Fruit fly (Drosophila melanogaster) whole organism, wandering third instar larva: ENCODE results near the gene CG11837.
A peak's percentile ranks its signal among the peaks of the same experiment; 100 is the strongest.

ENCODE experiments used
- Abd-B ChIP-seq: fragments of >200 bp; optimal IDR thresholded peaks from 2 replicates; lab custom pipeline; 2017; ENCODE audit warnings: missing biosample characterization, missing genetic modification characterization
- CG32264 ChIP-seq: fragments of 200-800 bp; sonication (Bioruptor generic); optimal IDR thresholded peaks from 2 replicates; lab custom pipeline; 2016; ENCODE audit warnings: missing biosample characterization, missing genetic modification characterization
- CG9705 ChIP-seq: fragments of 200-800 bp; sonication (Bioruptor generic); optimal IDR thresholded peaks from 2 replicates; lab custom pipeline; 2018; ENCODE audit warnings: missing biosample characterization, mild to moderate bottlenecking, missing genetic modification characterization
- CrebA ChIP-seq: fragments of 200-800 bp; sonication (Bioruptor generic); optimal IDR thresholded peaks from 2 replicates; lab custom pipeline; 2016; ENCODE audit warnings: missing biosample characterization, mild to moderate bottlenecking, missing genetic modification characterization, borderline replicate concordance
- Dfd ChIP-seq: fragments of >200 bp; optimal IDR thresholded peaks from 2 replicates; lab custom pipeline; 2017; ENCODE audit warnings: missing biosample characterization, missing genetic modification characterization
- Dif ChIP-seq: fragments of 200-275, 200-300 bp; sonication (Bioruptor generic); optimal IDR thresholded peaks from 2 replicates; lab custom pipeline; 2018; ENCODE audit warnings: missing biosample characterization, missing genetic modification characterization; ENCODE audit not compliant: partially characterized antibody
- HLH106 ChIP-seq: fragments of 200-800 bp; optimal IDR thresholded peaks from 3 replicates; lab custom pipeline; 2019; ENCODE audit warnings: missing biosample characterization, mild to moderate bottlenecking, missing genetic modification characterization, moderate library complexity
- Hr78 ChIP-seq: fragments of >200 bp; optimal IDR thresholded peaks from 2 replicates; lab custom pipeline; 2017; ENCODE audit warnings: missing biosample characterization, missing genetic modification characterization
- Hr83 ChIP-seq: fragments of 200-300 bp; sonication (Bioruptor generic); optimal IDR thresholded peaks from 2 replicates; lab custom pipeline; 2016; ENCODE audit warnings: missing biosample characterization, mild to moderate bottlenecking, missing genetic modification characterization, moderate library complexity; ENCODE audit not compliant: poor library complexity, severe bottlenecking
- Jra ChIP-seq: sonication (Bioruptor generic); optimal IDR thresholded peaks from 2 replicates; lab custom pipeline; 2016; ENCODE audit warnings: missing biosample characterization, missing genetic modification characterization
- Mio ChIP-seq: sonication (Bioruptor generic); optimal IDR thresholded peaks from 2 replicates; lab custom pipeline; 2016; ENCODE audit warnings: missing biosample characterization, missing genetic modification characterization
- N ChIP-seq: fragments of >200 bp; optimal IDR thresholded peaks from 2 replicates; lab custom pipeline; 2018; ENCODE audit warnings: missing biosample characterization, missing external identifiers, missing genetic modification characterization
- OdsH ChIP-seq: fragments of 200-800 bp; sonication (Bioruptor generic); optimal IDR thresholded peaks from 2 replicates; lab custom pipeline; 2016; ENCODE audit warnings: missing biosample characterization, mild to moderate bottlenecking, missing genetic modification characterization
- Rel ChIP-seq, 2 experiments: fragments of 200-800 bp; sonication (Bioruptor generic) in 1 of 2; optimal IDR thresholded peaks; 2 replicates in 1 of 2; 3 replicates in 1 of 2; lab custom pipeline; 2016 to 2019; ENCODE audit warnings: mild to moderate bottlenecking in 2 of 2, missing biosample characterization in 2 of 2, missing genetic modification characterization in 2 of 2, moderate library complexity in 1 of 2
- Sp1 ChIP-seq: fragments of 200-800 bp; sonication (Bioruptor generic); optimal IDR thresholded peaks from 3 replicates; lab custom pipeline; 2019; ENCODE audit warnings: missing biosample characterization, mild to moderate bottlenecking, missing genetic modification characterization, moderate library complexity
- Vsx2 ChIP-seq: fragments of 200-300, 225-300 bp; sonication (Bioruptor generic); optimal IDR thresholded peaks from 2 replicates; lab custom pipeline; 2018; ENCODE audit warnings: missing biosample characterization, missing genetic modification characterization; ENCODE audit not compliant: partially characterized antibody
- br ChIP-seq: fragments of 200-800 bp; sonication (Bioruptor generic); optimal IDR thresholded peaks from 2 replicates; lab custom pipeline; 2016; ENCODE audit warnings: missing biosample characterization, missing genetic modification characterization
- brk ChIP-seq: fragments of 200-800 bp; sonication (Bioruptor generic); optimal IDR thresholded peaks from 2 replicates; lab custom pipeline; 2016; ENCODE audit warnings: missing biosample characterization, mild to moderate bottlenecking, missing genetic modification characterization
- dmrt93B ChIP-seq: fragments of 200-800 bp; sonication (Bioruptor generic); optimal IDR thresholded peaks from 2 replicates; lab custom pipeline; 2018; ENCODE audit warnings: missing biosample characterization, mild to moderate bottlenecking, missing genetic modification characterization
- dsf ChIP-seq: sonication (Bioruptor generic); optimal IDR thresholded peaks from 2 replicates; lab custom pipeline; 2016; ENCODE audit warnings: missing biosample characterization, missing genetic modification characterization, borderline replicate concordance
- ey ChIP-seq: fragments of 200-800 bp; sonication (Bioruptor generic); optimal IDR thresholded peaks from 2 replicates; lab custom pipeline; 2016; ENCODE audit warnings: missing biosample characterization, missing genetic modification characterization
- foxo ChIP-seq, 2 experiments: fragments of 200-800 bp; sonication (Bioruptor generic); optimal IDR thresholded peaks; 2 replicates in 1 of 2; 3 replicates in 1 of 2; lab custom pipeline; 2016 to 2017; ENCODE audit warnings: missing biosample characterization in 2 of 2, missing genetic modification characterization in 2 of 2
- fru ChIP-seq: fragments of 200-800 bp; sonication (Bioruptor generic); optimal IDR thresholded peaks from 3 replicates; lab custom pipeline; 2016; ENCODE audit warnings: missing biosample characterization, mild to moderate bottlenecking, missing genetic modification characterization
- h ChIP-seq: fragments of 200-800 bp; sonication (Bioruptor generic); optimal IDR thresholded peaks from 3 replicates; lab custom pipeline; 2016; ENCODE audit warnings: missing biosample characterization, mild to moderate bottlenecking, missing genetic modification characterization
- jim ChIP-seq: fragments of 175-275, 200-325 bp; sonication (Bioruptor generic); optimal IDR thresholded peaks from 2 replicates; lab custom pipeline; 2016; ENCODE audit warnings: missing biosample characterization, mild to moderate bottlenecking, missing genetic modification characterization
- lola ChIP-seq: fragments of >200 bp; optimal IDR thresholded peaks from 2 replicates; lab custom pipeline; 2017; ENCODE audit warnings: missing biosample characterization, missing genetic modification characterization
- pan ChIP-seq: fragments of >200 bp; optimal IDR thresholded peaks from 2 replicates; lab custom pipeline; 2017
- psq ChIP-seq: fragments of 200-800 bp; sonication (Bioruptor generic); optimal IDR thresholded peaks from 3 replicates; lab custom pipeline; 2017; ENCODE audit warnings: missing biosample characterization, mild to moderate bottlenecking, missing genetic modification characterization, moderate library complexity
- rgr ChIP-seq: fragments of 200-800 bp; sonication (Bioruptor generic); optimal IDR thresholded peaks from 3 replicates; lab custom pipeline; 2016; ENCODE audit warnings: missing biosample characterization, mild to moderate bottlenecking, missing genetic modification characterization
- sage ChIP-seq: fragments of 200-800 bp; sonication (Bioruptor generic); optimal IDR thresholded peaks from 2 replicates; lab custom pipeline; 2016; ENCODE audit warnings: missing biosample characterization, mild to moderate bottlenecking, missing genetic modification characterization
- sv ChIP-seq: fragments of 200-800 bp; sonication (Bioruptor generic); optimal IDR thresholded peaks from 3 replicates; lab custom pipeline; 2016; ENCODE audit warnings: missing biosample characterization, missing genetic modification characterization
- tai ChIP-seq: sonication (Bioruptor generic); optimal IDR thresholded peaks from 2 replicates; lab custom pipeline; 2016; ENCODE audit warnings: missing biosample characterization, missing genetic modification characterization
- usp ChIP-seq: fragments of >200 bp; optimal IDR thresholded peaks from 2 replicates; lab custom pipeline; 2017; ENCODE audit warnings: missing biosample characterization, missing genetic modification characterization
- woc ChIP-seq: sonication (Bioruptor generic); optimal IDR thresholded peaks from 2 replicates; lab custom pipeline; 2016; ENCODE audit warnings: missing biosample characterization, mild to moderate bottlenecking, missing genetic modification characterization

The CG11837 gene

dm6 chr3R:29094152-29094551 lies 44.9 kb downstream of the CG11837 start:
- peak; percentile 5 for TF ChIP-seq h (GFP tag; lab: Kevin White, UChicago)
- TF ChIP-seq fru (GFP tag; lab: Kevin White, UChicago), result peak; percentile 23
- no peak for TF ChIP-seq Vsx2 (GFP tag; lab: Kevin White, UChicago)
- peak in 1 of 2 experiments; percentile 10 for TF ChIP-seq foxo (GFP tag; optimal IDR thresholded peaks at IDR 0.05; lab: Kevin White, UChicago)
- TF ChIP-seq rgr (GFP tag; lab: Kevin White, UChicago), result peak; percentile 19
- TF ChIP-seq ey, result peak; percentile 25
- TF ChIP-seq woc (GFP tag; lab: Kevin White, UChicago), result no peak
- TF ChIP-seq OdsH, result no peak
- TF ChIP-seq HLH106 (tag; lab: Kevin White, UChicago), result peak; percentile 13

DNA sequence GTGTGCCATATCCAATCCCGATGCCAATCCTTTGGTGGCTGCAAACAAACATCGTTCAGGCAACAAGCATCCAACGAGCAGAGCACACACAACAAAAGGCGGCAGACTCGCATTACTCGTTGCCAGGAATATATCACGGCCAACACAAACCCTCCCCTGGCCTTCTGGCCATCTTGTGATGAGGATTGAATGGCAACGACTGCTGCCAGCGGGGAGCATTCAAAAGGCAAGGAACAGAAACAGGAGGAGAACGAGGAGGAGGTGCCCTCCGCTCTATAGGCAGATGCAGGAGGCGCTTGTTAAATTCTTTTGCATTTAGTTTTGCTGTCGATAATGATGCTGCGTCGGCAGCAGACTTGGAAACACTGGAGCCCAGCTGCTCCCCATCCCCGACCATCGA lies 46.2 kb downstream of the CG11837 start:
- TF ChIP-seq pan (lab: Kevin White, UChicago) (no peak), psq (no peak), Dif (GFP tag; lab: Kevin White, UChicago) (peak; percentile 33), Hr83 (GFP tag; lab: Kevin White, UChicago) (peak; percentile 46), brk (GFP tag; lab: Kevin White, UChicago) (no peak), jim (no peak), tai (GFP tag; lab: Kevin White, UChicago) (no peak), sv (GFP tag; lab: Kevin White, UChicago) (no peak), woc (GFP tag; lab: Kevin White, UChicago) (no peak), lola (GFP tag; lab: Kevin White, UChicago) (no peak), Vsx2 (GFP tag; lab: Kevin White, UChicago) (no peak)

- no peak for TF ChIP-seq Rel (GFP tag; optimal IDR thresholded peaks at IDR 0.05; lab: Kevin White, UChicago)
- TF ChIP-seq Rel (tag; optimal IDR thresholded peaks at IDR 0.05; lab: Kevin White, UChicago), result peak; percentile 16
- TF ChIP-seq sage (GFP tag; lab: Kevin White, UChicago), result peak; percentile 65
- TF ChIP-seq h (GFP tag; lab: Kevin White, UChicago), result peak; percentile 95
- no peak for TF ChIP-seq CG32264 (GFP tag; lab: Kevin White, UChicago)
- TF ChIP-seq OdsH, result peak; percentile 87
- TF ChIP-seq brk (GFP tag; lab: Kevin White, UChicago), result no peak
- TF ChIP-seq Hr78 (GFP tag; lab: Kevin White, UChicago), result no peak
- no peak for TF ChIP-seq N (GFP tag; lab: Kevin White, UChicago)
- peak; percentile 35 for TF ChIP-seq CG9705 (GFP tag; lab: Kevin White, UChicago)
- peak; percentile 92 for TF ChIP-seq fru (GFP tag; lab: Kevin White, UChicago)
- TF ChIP-seq ey, result peak; percentile 91
- peak; percentile 88 for TF ChIP-seq Sp1 (GFP tag; lab: Kevin White, UChicago)
- no peak for TF ChIP-seq sv (GFP tag; lab: Kevin White, UChicago)
- peak; percentile 87 for TF ChIP-seq woc (GFP tag; lab: Kevin White, UChicago)
- no peak for TF ChIP-seq Hr83 (GFP tag; lab: Kevin White, UChicago)
- TF ChIP-seq br (GFP tag; lab: Kevin White, UChicago), result peak; percentile 85
- TF ChIP-seq dsf, result no peak
- no peak for TF ChIP-seq Abd-B (GFP tag; lab: Kevin White, UChicago)
- no peak for TF ChIP-seq Vsx2 (GFP tag; lab: Kevin White, UChicago)
- no peak for TF ChIP-seq Jra (GFP tag; lab: Kevin White, UChicago)
- TF ChIP-seq usp, result no peak
- TF ChIP-seq CrebA (GFP tag; lab: Kevin White, UChicago), result no peak
- no peak for TF ChIP-seq jim
- no peak for TF ChIP-seq tai (GFP tag; lab: Kevin White, UChicago)
- TF ChIP-seq foxo (GFP tag; optimal IDR thresholded peaks at IDR 0.05; lab: Kevin White, UChicago), result peak in 1 of 2 experiments; percentile 89
- TF ChIP-seq HLH106 (tag; lab: Kevin White, UChicago), result peak; percentile 82
- TF ChIP-seq Dfd (GFP tag; lab: Kevin White, UChicago), result no peak
- peak; percentile 70 for TF ChIP-seq dmrt93B
- no peak for TF ChIP-seq lola (GFP tag; lab: Kevin White, UChicago)
- peak; percentile 93 for TF ChIP-seq psq
- peak; percentile 87 for TF ChIP-seq rgr (GFP tag; lab: Kevin White, UChicago)
- no peak for TF ChIP-seq Mio (GFP tag; lab: Kevin White, UChicago)
These were observed 46.7 kb downstream of the CG11837 start for dm6 chr3R:29096009-29096443.
